Worm (Caenorhabditis elegans): ENCODE measurements around the gene F49H6.8.

- TF ChIP-seq unc-39 (tag; optimal IDR thresholded peaks at IDR 0.05) (no peak), fkh-2 (tag; optimal IDR thresholded peaks at IDR 0.05) (no peak), mml-1 (tag; optimal IDR thresholded peaks at IDR 0.05) (no peak), lin-39 (tag; optimal IDR thresholded peaks at IDR 0.05) (no peak), ama-1 (optimal IDR thresholded peaks at IDR 0.05) (no peak), nhr-76 (tag; optimal IDR thresholded peaks at IDR 0.05) (no peak), zag-1 (tag; optimal IDR thresholded peaks at IDR 0.05) (no peak), jun-1 (tag; optimal IDR thresholded peaks at IDR 0.05) (no peak), lin-15B (tag; optimal IDR thresholded peaks at IDR 0.05) (no peak), nhr-77 (tag; optimal IDR thresholded peaks at IDR 0.05) (no peak), aly-2 (tag; optimal IDR thresholded peaks at IDR 0.05) (no peak), egl-27 (tag; optimal IDR thresholded peaks at IDR 0.05) (no peak), ceh-82 (tag; optimal IDR thresholded peaks at IDR 0.05) (no peak)
These were observed 34.7 kb downstream of the F49H6.8 start for ce11 chrV:16987783-16988182.
